Worm (Caenorhabditis elegans): ENCODE measurements around the gene spl-2.

DNA sequence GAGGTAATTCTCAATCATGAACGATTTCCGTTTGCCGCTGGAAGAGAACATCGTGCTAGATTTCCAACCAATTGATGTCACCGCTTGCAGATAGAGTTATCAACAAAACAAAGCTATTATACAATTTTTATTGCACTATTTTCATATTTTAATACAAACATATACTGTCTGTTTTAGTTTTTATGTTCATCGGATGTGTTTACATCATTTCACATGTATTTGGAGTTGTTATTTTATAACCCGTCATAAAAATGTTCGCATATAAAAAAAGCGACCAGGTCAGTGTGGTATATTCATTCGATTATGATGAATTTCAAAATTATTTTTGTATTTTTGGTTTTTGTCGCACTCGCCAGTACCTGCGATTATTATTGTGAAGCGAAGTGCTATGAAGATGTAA is 23.5 kb downstream of the spl-2 start, which contains the start of gene F21C10.11:
- TF ChIP-seq sma-3 (GFP tag; optimal IDR thresholded peaks at IDR 0.05) (no peak), nhr-11 (tag; optimal IDR thresholded peaks at IDR 0.05) (no peak), ztf-11 (tag; optimal IDR thresholded peaks at IDR 0.05) (no peak), unc-55 (GFP tag; optimal IDR thresholded peaks at IDR 0.05) (no peak), ceh-16 (tag; optimal IDR thresholded peaks at IDR 0.05) (no peak), elt-1 (tag; optimal IDR thresholded peaks at IDR 0.05) (no peak), nhr-21 (tag; optimal IDR thresholded peaks at IDR 0.05) (no peak), peb-1 (tag; optimal IDR thresholded peaks at IDR 0.05) (no peak), snpc-4 (tag; optimal IDR thresholded peaks at IDR 0.05) (no peak), fos-1 (tag; optimal IDR thresholded peaks at IDR 0.05) (no peak), nhr-10 (tag; optimal IDR thresholded peaks at IDR 0.05) (no peak), lsy-2 (tag; optimal IDR thresholded peaks at IDR 0.05) (no peak), aly-2 (tag; optimal IDR thresholded peaks at IDR 0.05) (no peak), lin-13 (GFP tag; optimal IDR thresholded peaks at IDR 0.05) (no peak)

Measured in whole organism, L2 larva.